Fruit fly (Drosophila melanogaster) whole organism: ENCODE measurements around the gene CG3184.

Experiments
- Dll ChIP-seq: fragments of >200 bp; optimal IDR thresholded peaks from 2 replicates; lab custom pipeline; 2017
- EcR ChIP-seq, 2 experiments: fragments of >200 bp; optimal IDR thresholded peaks; 2 replicates each; lab custom pipeline; 2017; ENCODE audit warnings: missing biosample characterization in 2 of 2, missing genetic modification characterization in 2 of 2, missing genetic modification reagents in 2 of 2
- psq ChIP-seq: fragments of >200 bp; optimal IDR thresholded peaks from 2 replicates; lab custom pipeline; 2017
- usp ChIP-seq: fragments of >200 bp; optimal IDR thresholded peaks from 2 replicates; lab custom pipeline; 2017; ENCODE audit warnings: missing biosample characterization, missing genetic modification characterization, mixed read lengths

- no peak for TF ChIP-seq EcR (GFP tag; optimal IDR thresholded peaks at IDR 0.05; lab: Kevin White, UChicago)
- TF ChIP-seq Dll, result no peak
- TF ChIP-seq usp, result no peak
- no peak for TF ChIP-seq psq (lab: Kevin White, UChicago)
Observed at dm6 chrX:6638123-6638522, 50.5 kb downstream of the CG3184 start.
